Worm (Caenorhabditis elegans): ENCODE measurements around the gene T05B4.8.

DNA sequence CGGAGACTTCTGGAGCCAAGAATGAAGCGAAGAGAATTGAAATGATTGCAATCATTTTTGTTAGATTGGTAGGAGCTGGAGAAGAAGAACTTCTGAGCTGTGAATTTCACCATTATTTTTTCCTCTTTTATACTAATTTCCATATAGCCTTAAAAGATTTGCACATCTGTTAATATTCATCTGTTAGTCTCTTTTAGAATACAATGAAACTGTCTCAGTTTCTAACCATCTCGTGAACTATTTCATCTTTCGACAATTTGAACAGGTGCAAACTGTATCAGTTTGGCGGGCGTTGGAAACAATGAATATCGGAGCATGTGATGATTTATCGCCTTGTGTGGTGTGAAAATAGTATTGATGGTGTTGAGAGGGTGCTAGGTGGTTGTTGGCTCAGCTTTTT, 6.4 kb upstream of the T05B4.8 start, which contains the start of gene phat-5:
- TF ChIP-seq zip-8 (tag; optimal IDR thresholded peaks at IDR 0.05) (no peak), unc-62 (GFP tag; optimal IDR thresholded peaks at IDR 0.05) (no peak), pha-4 (tag; optimal IDR thresholded peaks at IDR 0.05) (no peak), drap-1 (GFP tag; optimal IDR thresholded peaks at IDR 0.05) (no peak), ztf-11 (tag; optimal IDR thresholded peaks at IDR 0.05) (no peak), nhr-12 (tag; optimal IDR thresholded peaks at IDR 0.05) (no peak), nhr-2 (tag; optimal IDR thresholded peaks at IDR 0.05) (no peak), ces-1 (GFP tag; optimal IDR thresholded peaks at IDR 0.05) (no peak), sptf-1 (tag; optimal IDR thresholded peaks at IDR 0.05) (no peak)
